Worm (Caenorhabditis elegans): ENCODE results near the gene nlp-58.

The nlp-58 gene

ce11 chrV:9925647-9926046 is 23.1 kb downstream of the nlp-58 start:
- TF ChIP-seq B0310.2 (tag; optimal IDR thresholded peaks at IDR 0.05), result no peak
- TF ChIP-seq tbx-11 (GFP tag; IDR thresholded peaks at IDR 0.05), result no peak
- TF ChIP-seq hmg-4 (GFP tag; optimal IDR thresholded peaks at IDR 0.05), result no peak
- TF ChIP-seq aly-1 (tag; optimal IDR thresholded peaks at IDR 0.05), result no peak
- no peak for TF ChIP-seq tbx-37 (GFP tag; conservative IDR thresholded peaks at IDR 0.05)
- no peak for TF ChIP-seq ama-1 (optimal IDR thresholded peaks at IDR 0.05)
- no peak for TF ChIP-seq flt-1 (GFP tag; IDR thresholded peaks at IDR 0.05)
- no peak for TF ChIP-seq ceh-36 (tag; optimal IDR thresholded peaks at IDR 0.05)
- no peak for TF ChIP-seq tra-4 (tag; optimal IDR thresholded peaks at IDR 0.05)
- no peak for TF ChIP-seq F13C5.2 (tag; optimal IDR thresholded peaks at IDR 0.05)
- TF ChIP-seq sea-1 (GFP tag; conservative IDR thresholded peaks at IDR 0.05), result no peak
- TF ChIP-seq hnd-1 (tag; optimal IDR thresholded peaks at IDR 0.05), result no peak
- no peak for TF ChIP-seq scrt-1 (GFP tag; IDR thresholded peaks at IDR 0.05)
- no peak for TF ChIP-seq hmbx-1 (tag; optimal IDR thresholded peaks at IDR 0.05)
- no peak for TF ChIP-seq ceh-13 (GFP tag; optimal IDR thresholded peaks at IDR 0.05)
- no peak for TF ChIP-seq ets-7 (tag; optimal IDR thresholded peaks at IDR 0.05)
- no peak for TF ChIP-seq pes-1 (GFP tag; IDR thresholded peaks at IDR 0.05)

ce11 chrV:9924389-9924788 is 24.4 kb downstream of the nlp-58 start:
- TF ChIP-seq ceh-36 (tag; optimal IDR thresholded peaks at IDR 0.05) (no peak), flt-1 (GFP tag; IDR thresholded peaks at IDR 0.05) (no peak), hmbx-1 (tag; optimal IDR thresholded peaks at IDR 0.05) (no peak), ceh-13 (GFP tag; optimal IDR thresholded peaks at IDR 0.05) (no peak), tbx-11 (GFP tag; IDR thresholded peaks at IDR 0.05) (no peak)

ce11 chrV:9922481-9922880 is 26.3 kb downstream of the nlp-58 start, which contains the start of gene C50H2.7:
C50H2.7 (plus strand) TSS chrV:9922781.
- TF ChIP-seq hmbx-1 (tag; optimal IDR thresholded peaks at IDR 0.05) (no peak), B0310.2 (tag; optimal IDR thresholded peaks at IDR 0.05) (no peak), sea-1 (GFP tag; conservative IDR thresholded peaks at IDR 0.05) (no peak), tra-4 (tag; optimal IDR thresholded peaks at IDR 0.05) (no peak), ceh-36 (tag; optimal IDR thresholded peaks at IDR 0.05) (no peak), aly-1 (tag; optimal IDR thresholded peaks at IDR 0.05) (no peak), pes-1 (GFP tag; IDR thresholded peaks at IDR 0.05) (no peak), ama-1 (optimal IDR thresholded peaks at IDR 0.05) (no peak), tbx-37 (GFP tag; conservative IDR thresholded peaks at IDR 0.05) (no peak), hnd-1 (tag; optimal IDR thresholded peaks at IDR 0.05) (no peak), ets-7 (tag; optimal IDR thresholded peaks at IDR 0.05) (no peak), F13C5.2 (tag; optimal IDR thresholded peaks at IDR 0.05) (no peak), tbx-11 (GFP tag; IDR thresholded peaks at IDR 0.05) (no peak), hmg-4 (GFP tag; optimal IDR thresholded peaks at IDR 0.05) (no peak), scrt-1 (GFP tag; IDR thresholded peaks at IDR 0.05) (no peak), ceh-13 (GFP tag; optimal IDR thresholded peaks at IDR 0.05) (no peak), flt-1 (GFP tag; IDR thresholded peaks at IDR 0.05) (no peak)

ce11 chrV:9921288-9921687 is 27.5 kb downstream of the nlp-58 start, which contains the start of gene ceh-75:
ceh-75 (plus strand) TSS chrV:9921337.
- TF ChIP-seq F13C5.2 (tag; optimal IDR thresholded peaks at IDR 0.05) (no peak), hmg-4 (GFP tag; optimal IDR thresholded peaks at IDR 0.05) (no peak), tbx-11 (GFP tag; IDR thresholded peaks at IDR 0.05) (no peak)

ce11 chrV:9918410-9918809 is 30.3 kb downstream of the nlp-58 start, which contains the start of gene C50H2.5:
C50H2.5 (plus strand) TSS chrV:9918710.
- TF ChIP-seq ama-1 (optimal IDR thresholded peaks at IDR 0.05) (no peak), sea-1 (GFP tag; conservative IDR thresholded peaks at IDR 0.05) (no peak), scrt-1 (GFP tag; IDR thresholded peaks at IDR 0.05) (no peak), ets-7 (tag; optimal IDR thresholded peaks at IDR 0.05) (no peak), hnd-1 (tag; optimal IDR thresholded peaks at IDR 0.05) (no peak), B0310.2 (tag; optimal IDR thresholded peaks at IDR 0.05) (no peak), hmbx-1 (tag; optimal IDR thresholded peaks at IDR 0.05) (no peak), ceh-36 (tag; optimal IDR thresholded peaks at IDR 0.05) (no peak), tra-4 (tag; optimal IDR thresholded peaks at IDR 0.05) (no peak), pes-1 (GFP tag; IDR thresholded peaks at IDR 0.05) (no peak), tbx-11 (GFP tag; IDR thresholded peaks at IDR 0.05) (no peak), flt-1 (GFP tag; IDR thresholded peaks at IDR 0.05) (no peak), F13C5.2 (tag; optimal IDR thresholded peaks at IDR 0.05) (no peak)

ce11 chrV:9916665-9917064 is 32.1 kb downstream of the nlp-58 start, which contains the start of gene C50H2.4:
C50H2.4 (plus strand) TSS chrV:9916965.
- no peak for TF ChIP-seq hmg-4 (GFP tag; optimal IDR thresholded peaks at IDR 0.05)
- TF ChIP-seq aly-1 (tag; optimal IDR thresholded peaks at IDR 0.05), result no peak
- no peak for TF ChIP-seq B0310.2 (tag; optimal IDR thresholded peaks at IDR 0.05)
- no peak for TF ChIP-seq pes-1 (GFP tag; IDR thresholded peaks at IDR 0.05)
- TF ChIP-seq ceh-13 (GFP tag; optimal IDR thresholded peaks at IDR 0.05), result no peak
- no peak for TF ChIP-seq ets-7 (tag; optimal IDR thresholded peaks at IDR 0.05)
- TF ChIP-seq scrt-1 (GFP tag; IDR thresholded peaks at IDR 0.05), result no peak
- TF ChIP-seq tbx-37 (GFP tag; conservative IDR thresholded peaks at IDR 0.05), result no peak
- no peak for TF ChIP-seq ceh-36 (tag; optimal IDR thresholded peaks at IDR 0.05)
- TF ChIP-seq hnd-1 (tag; optimal IDR thresholded peaks at IDR 0.05), result no peak
- no peak for TF ChIP-seq tbx-11 (GFP tag; IDR thresholded peaks at IDR 0.05)

- TF ChIP-seq pes-1 (GFP tag; IDR thresholded peaks at IDR 0.05) (no peak), tra-4 (tag; optimal IDR thresholded peaks at IDR 0.05) (no peak), ets-7 (tag; optimal IDR thresholded peaks at IDR 0.05) (no peak)
Measured at ce11 chrV:9915021-9915420, 33.7 kb downstream of the nlp-58 start, which contains the start of gene mec-9. mec-9 (minus strand) TSS chrV:9915121.

- TF ChIP-seq ceh-36 (tag; optimal IDR thresholded peaks at IDR 0.05) (no peak), ets-7 (tag; optimal IDR thresholded peaks at IDR 0.05) (no peak), tbx-11 (GFP tag; IDR thresholded peaks at IDR 0.05) (no peak), tra-4 (tag; optimal IDR thresholded peaks at IDR 0.05) (no peak), hmbx-1 (tag; optimal IDR thresholded peaks at IDR 0.05) (no peak), flt-1 (GFP tag; IDR thresholded peaks at IDR 0.05) (no peak), ceh-13 (GFP tag; optimal IDR thresholded peaks at IDR 0.05) (no peak), sea-1 (GFP tag; conservative IDR thresholded peaks at IDR 0.05) (no peak), hmg-4 (GFP tag; optimal IDR thresholded peaks at IDR 0.05) (no peak), tbx-37 (GFP tag; conservative IDR thresholded peaks at IDR 0.05) (no peak), B0310.2 (tag; optimal IDR thresholded peaks at IDR 0.05) (no peak), pes-1 (GFP tag; IDR thresholded peaks at IDR 0.05) (no peak), hnd-1 (tag; optimal IDR thresholded peaks at IDR 0.05) (no peak), scrt-1 (GFP tag; IDR thresholded peaks at IDR 0.05) (no peak), aly-1 (tag; optimal IDR thresholded peaks at IDR 0.05) (no peak)
Measured at ce11 chrV:9913863-9914262, 34.9 kb downstream of the nlp-58 start, which contains the start of gene fipr-10. fipr-10 (plus strand) TSS chrV:9914163.

Data from whole organism, early embryonic.